Worm (Caenorhabditis elegans) whole organism, early embryonic: Measurements from ENCODE around the gene B0334.10.

Source experiments
- B0310.2 ChIP-seq: sonication (generic microtip); optimal IDR thresholded peaks from 2 replicates; lab custom pipeline; 2016; ENCODE audit warnings: mild to moderate bottlenecking, missing genetic modification characterization, missing compliant biosample characterization
- F13C5.2 ChIP-seq: sonication (generic microtip); optimal IDR thresholded peaks from 2 replicates; lab custom pipeline; 2017; ENCODE audit warnings: mild to moderate bottlenecking, missing genetic modification characterization, inconsistent platforms, missing compliant biosample characterization
- aly-1 ChIP-seq: sonication (generic microtip); optimal IDR thresholded peaks from 2 replicates; lab custom pipeline; 2016; ENCODE audit warnings: missing genetic modification characterization, missing compliant biosample characterization
- ama-1 ChIP-seq: fragments of 150-350 bp; optimal IDR thresholded peaks from 2 replicates; lab custom pipeline; 2014
- ceh-13 ChIP-seq: fragments of 200-800 bp; sonication (Bioruptor generic); optimal IDR thresholded peaks from 2 replicates; lab custom pipeline; 2018; ENCODE audit warnings: mild to moderate bottlenecking, missing genetic modification characterization, missing compliant biosample characterization
- ceh-36 ChIP-seq: sonication (generic microtip); optimal IDR thresholded peaks from 2 replicates; lab custom pipeline; 2016; ENCODE audit warnings: missing genetic modification characterization, inconsistent platforms, missing compliant biosample characterization
- ets-7 ChIP-seq: sonication (generic microtip); optimal IDR thresholded peaks from 2 replicates; lab custom pipeline; 2016; ENCODE audit warnings: missing genotype, missing genetic modification characterization, missing compliant biosample characterization
- flt-1 ChIP-seq: fragments of 200-800 bp; sonication (Bioruptor generic); IDR thresholded peaks from 2 replicates; pipeline ENCODE4 v1.3.6; 2022; ENCODE audit warnings: missing genetic modification characterization, missing compliant biosample characterization
- hmbx-1 ChIP-seq: sonication (generic microtip); optimal IDR thresholded peaks from 2 replicates; lab custom pipeline; 2016; ENCODE audit warnings: mild to moderate bottlenecking, missing genetic modification characterization, missing compliant biosample characterization
- hmg-4 ChIP-seq: fragments of 200-800 bp; sonication (Bioruptor generic); optimal IDR thresholded peaks from 2 replicates; lab custom pipeline; 2018; ENCODE audit warnings: mild to moderate bottlenecking, missing genetic modification characterization, missing compliant biosample characterization
- hnd-1 ChIP-seq: sonication (generic microtip); optimal IDR thresholded peaks from 2 replicates; lab custom pipeline; 2016; ENCODE audit warnings: missing genetic modification characterization, missing compliant biosample characterization
- pes-1 ChIP-seq: fragments of 200-800 bp; sonication (Bioruptor generic); IDR thresholded peaks from 2 replicates; pipeline ENCODE4 v1.3.6; 2022; ENCODE audit warnings: missing genetic modification reagents, missing genetic modification characterization, missing compliant biosample characterization
- scrt-1 ChIP-seq: fragments of 200-800 bp; sonication (Bioruptor generic); IDR thresholded peaks from 2 replicates; pipeline ENCODE4 v1.3.6; 2022; ENCODE audit warnings: missing genetic modification characterization, missing compliant biosample characterization
- sea-1 ChIP-seq: fragments of 200-800 bp; sonication (Bioruptor generic); conservative IDR thresholded peaks from 2 replicates; pipeline ENCODE4 v1.3.6; 2022; ENCODE audit warnings: missing genetic modification characterization, missing compliant biosample characterization
- tbx-11 ChIP-seq: fragments of 200-800 bp; sonication (Bioruptor generic); IDR thresholded peaks from 2 replicates; pipeline ENCODE4 v1.3.6; 2022; ENCODE audit warnings: missing genetic modification characterization, missing compliant biosample characterization
- tbx-37 ChIP-seq: fragments of 200-800 bp; sonication (Bioruptor generic); conservative IDR thresholded peaks from 2 replicates; pipeline ENCODE4 v1.3.6; 2022; ENCODE audit warnings: missing genetic modification reagents, missing genetic modification characterization, missing compliant biosample characterization
- tra-4 ChIP-seq: sonication (generic microtip); optimal IDR thresholded peaks from 2 replicates; lab custom pipeline; 2017; ENCODE audit warnings: missing genetic modification characterization, missing compliant biosample characterization

The B0334.10 gene

DNA sequence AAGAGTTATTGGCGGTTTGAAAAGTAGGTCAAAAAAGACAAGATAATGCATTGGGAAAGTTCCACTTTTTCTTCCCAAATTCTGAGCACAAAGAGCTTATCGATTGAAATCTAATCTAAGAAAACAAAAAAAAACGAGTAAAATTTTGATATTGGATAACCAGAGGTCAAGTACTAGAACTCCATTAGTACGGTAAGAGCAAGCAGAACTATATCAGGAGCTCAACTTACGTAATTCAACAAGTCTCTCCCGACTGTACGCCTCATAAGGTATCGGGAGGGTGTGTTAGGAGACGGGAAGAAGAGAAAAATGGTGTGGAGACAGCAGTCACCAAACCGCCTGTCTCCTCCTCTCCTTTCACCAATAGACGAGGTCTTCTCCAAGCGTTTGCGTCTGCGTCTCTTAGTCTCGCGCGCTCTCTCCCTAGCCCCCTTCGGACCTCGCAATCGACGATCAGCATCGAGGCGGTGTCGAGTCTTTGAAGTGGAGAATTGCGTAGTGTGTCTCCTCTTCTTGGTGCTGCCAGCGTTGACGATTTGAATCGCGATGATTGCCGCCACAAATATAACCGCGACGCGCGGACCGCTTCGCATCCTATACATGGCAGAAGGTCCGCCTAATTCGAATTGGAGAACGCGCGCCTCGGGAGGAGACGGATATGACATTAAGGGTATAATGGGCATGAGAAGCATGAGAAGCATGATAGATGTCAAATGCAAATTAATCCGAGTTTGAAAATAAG lies 48.9 kb downstream of the B0334.10 start, which contains the start of gene F54D5.5:
TSS of gene F54D5.5 (minus strand) at position 51 of the 742 bp plus-strand sequence.
- TF ChIP-seq ceh-36: no peak
- TF ChIP-seq tra-4: no peak
- 0 out of 2 replicates have a peak, but pooled peaks have one; percentile 38 for TF ChIP-seq sea-1
- TF ChIP-seq flt-1 (GFP tag; lab: Robert Waterston, UW): peak; percentile 27; the same call in 1 of the 2 replicates
- TF ChIP-seq ceh-13 (GFP tag; lab: Kevin White, UChicago): no peak
- peak; percentile 16 for TF ChIP-seq F13C5.2
- TF ChIP-seq pes-1 (GFP tag; lab: Robert Waterston, UW): 0 out of 2 replicates have a peak, but pooled peaks have one; percentile 18
- TF ChIP-seq scrt-1 (GFP tag; lab: Robert Waterston, UW): no peak
- 0 out of 2 replicates have a peak, but pooled peaks have one; percentile 49 for TF ChIP-seq tbx-11 (GFP tag; lab: Robert Waterston, UW)
- no peak for TF ChIP-seq hmbx-1 (tag; lab: Kevin White, UChicago)
- no peak for TF ChIP-seq ama-1 (lab: Kevin White, UChicago)
- no peak for TF ChIP-seq tbx-37 (GFP tag; lab: Robert Waterston, UW)
- TF ChIP-seq ets-7 (tag; lab: Kevin White, UChicago): no peak
- no peak for TF ChIP-seq hnd-1
- no peak for TF ChIP-seq B0310.2 (tag; lab: Kevin White, UChicago)
- TF ChIP-seq aly-1 (tag; lab: Kevin White, UChicago): no peak
- peak; percentile 87 for TF ChIP-seq hmg-4 (GFP tag; lab: Kevin White, UChicago)

DNA sequence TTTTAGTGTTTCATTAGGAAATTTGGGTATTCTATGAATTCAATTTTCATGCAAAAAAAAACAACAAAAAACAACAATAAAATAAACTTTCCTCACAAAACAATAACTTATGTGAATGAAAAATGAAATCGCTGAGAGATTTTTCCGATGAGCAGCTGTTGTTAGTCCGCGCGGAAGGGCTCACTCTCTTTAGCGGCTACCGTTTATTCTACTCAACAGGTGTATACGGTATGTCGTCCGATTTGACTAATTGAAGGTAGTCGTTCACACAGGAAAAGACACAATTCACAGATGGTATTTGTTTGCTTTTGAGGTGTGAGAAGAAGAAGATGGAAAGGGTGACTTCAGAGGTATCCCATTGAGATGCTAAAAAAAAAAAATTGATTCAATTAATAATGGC lies 50.4 kb downstream of the B0334.10 start:
- TF ChIP-seq B0310.2 (tag; lab: Kevin White, UChicago): no peak
